Fruit fly (Drosophila melanogaster) whole organism, embryonic: Measurements from ENCODE around the gene SsRbeta.

Source experiments
- ERR ChIP-seq: fragments of 200-800 bp; sonication (Bioruptor generic); optimal IDR thresholded peaks from 2 replicates; lab custom pipeline; 2016; ENCODE audit warnings: missing biosample characterization, missing genetic modification characterization
- Kr ChIP-seq: fragments of 200-800 bp; sonication (Bioruptor generic); optimal IDR thresholded peaks from 2 replicates; lab custom pipeline; 2017; ENCODE audit warnings: missing biosample characterization, mild to moderate bottlenecking, missing genetic modification characterization
- Trl ChIP-seq, 3 experiments: fragments of >200 bp in 2 of 3; fragments of 200-800 bp in 1 of 3; sonication (Bioruptor generic) in 1 of 3; optimal IDR thresholded peaks; 2 replicates in 1 of 3; 3 replicates in 2 of 3; lab custom pipeline; 2016 to 2017; ENCODE audit warnings: missing biosample characterization in 1 of 3, missing genetic modification characterization in 1 of 3

dm6 chr3L:16131264-16132066 is 2.0 kb downstream of the SsRbeta start, which contains the start of the genes Trs20 and elg1:
- TF ChIP-seq ERR (GFP tag; lab: Kevin White, UChicago): no peak
- TF ChIP-seq Kr (GFP tag; lab: Kevin White, UChicago): no peak
- no peak for TF ChIP-seq Trl (optimal IDR thresholded peaks at IDR 0.05; lab: Kevin White, UChicago)
- no peak for TF ChIP-seq Trl (GFP tag; optimal IDR thresholded peaks at IDR 0.05; lab: Kevin White, UChicago)
